Fruit fly (Drosophila melanogaster) whole organism, wandering third instar larva: ENCODE data around the gene CG1835.

Experiments used
- CG9705 ChIP-seq: fragments of 200-800 bp; sonication (Bioruptor generic); optimal IDR thresholded peaks from 2 replicates; lab custom pipeline; 2018; ENCODE audit warnings: missing biosample characterization, mild to moderate bottlenecking, missing genetic modification characterization
- CrebA ChIP-seq: fragments of 200-800 bp; sonication (Bioruptor generic); optimal IDR thresholded peaks from 2 replicates; lab custom pipeline; 2016; ENCODE audit warnings: missing biosample characterization, mild to moderate bottlenecking, missing genetic modification characterization, borderline replicate concordance
- Dif ChIP-seq: fragments of 200-275, 200-300 bp; sonication (Bioruptor generic); optimal IDR thresholded peaks from 2 replicates; lab custom pipeline; 2018; ENCODE audit warnings: missing biosample characterization, missing genetic modification characterization; ENCODE audit not compliant: partially characterized antibody
- GATAd ChIP-seq: sonication (Bioruptor generic); optimal IDR thresholded peaks from 2 replicates; lab custom pipeline; 2016; ENCODE audit warnings: missing biosample characterization, missing genetic modification characterization
- HLH106 ChIP-seq: fragments of 200-800 bp; optimal IDR thresholded peaks from 3 replicates; lab custom pipeline; 2019; ENCODE audit warnings: missing biosample characterization, mild to moderate bottlenecking, missing genetic modification characterization, moderate library complexity
- Hnf4 ChIP-seq: fragments of 200-800 bp; sonication (Bioruptor generic); optimal IDR thresholded peaks from 2 replicates; lab custom pipeline; 2016; ENCODE audit warnings: missing biosample characterization, mild to moderate bottlenecking, missing genetic modification characterization
- Hr78 ChIP-seq: fragments of >200 bp; optimal IDR thresholded peaks from 2 replicates; lab custom pipeline; 2017; ENCODE audit warnings: missing biosample characterization, missing genetic modification characterization
- Mio ChIP-seq: sonication (Bioruptor generic); optimal IDR thresholded peaks from 2 replicates; lab custom pipeline; 2016; ENCODE audit warnings: missing biosample characterization, missing genetic modification characterization
- Myc ChIP-seq: fragments of >200 bp; optimal IDR thresholded peaks from 2 replicates; lab custom pipeline; 2017
- N ChIP-seq: fragments of >200 bp; optimal IDR thresholded peaks from 2 replicates; lab custom pipeline; 2018; ENCODE audit warnings: missing biosample characterization, missing external identifiers, missing genetic modification characterization
- OdsH ChIP-seq: fragments of 200-800 bp; sonication (Bioruptor generic); optimal IDR thresholded peaks from 2 replicates; lab custom pipeline; 2016; ENCODE audit warnings: missing biosample characterization, mild to moderate bottlenecking, missing genetic modification characterization
- Rel ChIP-seq, 2 experiments: fragments of 200-800 bp; sonication (Bioruptor generic) in 1 of 2; optimal IDR thresholded peaks; 2 replicates in 1 of 2; 3 replicates in 1 of 2; lab custom pipeline; 2016 to 2019; ENCODE audit warnings: mild to moderate bottlenecking in 2 of 2, missing biosample characterization in 2 of 2, missing genetic modification characterization in 2 of 2, moderate library complexity in 1 of 2
- Sp1 ChIP-seq: fragments of 200-800 bp; sonication (Bioruptor generic); optimal IDR thresholded peaks from 3 replicates; lab custom pipeline; 2019; ENCODE audit warnings: missing biosample characterization, mild to moderate bottlenecking, missing genetic modification characterization, moderate library complexity
- br ChIP-seq: fragments of 200-800 bp; sonication (Bioruptor generic); optimal IDR thresholded peaks from 2 replicates; lab custom pipeline; 2016; ENCODE audit warnings: missing biosample characterization, missing genetic modification characterization
- dl ChIP-seq, 2 experiments: fragments of 175-275, 200-275 bp in 1 of 2; fragments of 200-275 bp in 1 of 2; sonication (Bioruptor generic); optimal IDR thresholded peaks; lab custom pipeline; 2018; ENCODE audit warnings: mild to moderate bottlenecking in 2 of 2, missing biosample characterization in 2 of 2, missing genetic modification characterization in 2 of 2, moderate library complexity in 2 of 2; ENCODE audit not compliant: partially characterized antibody in 2 of 2, insufficient read depth in 1 of 2
- dmrt93B ChIP-seq: fragments of 200-800 bp; sonication (Bioruptor generic); optimal IDR thresholded peaks from 2 replicates; lab custom pipeline; 2018; ENCODE audit warnings: missing biosample characterization, mild to moderate bottlenecking, missing genetic modification characterization
- dsf ChIP-seq: sonication (Bioruptor generic); optimal IDR thresholded peaks from 2 replicates; lab custom pipeline; 2016; ENCODE audit warnings: missing biosample characterization, missing genetic modification characterization, borderline replicate concordance
- ey ChIP-seq: fragments of 200-800 bp; sonication (Bioruptor generic); optimal IDR thresholded peaks from 2 replicates; lab custom pipeline; 2016; ENCODE audit warnings: missing biosample characterization, missing genetic modification characterization
- foxo ChIP-seq, 2 experiments: fragments of 200-800 bp; sonication (Bioruptor generic); optimal IDR thresholded peaks; 2 replicates in 1 of 2; 3 replicates in 1 of 2; lab custom pipeline; 2016 to 2017; ENCODE audit warnings: missing biosample characterization in 2 of 2, missing genetic modification characterization in 2 of 2
- fru ChIP-seq: fragments of 200-800 bp; sonication (Bioruptor generic); optimal IDR thresholded peaks from 3 replicates; lab custom pipeline; 2016; ENCODE audit warnings: missing biosample characterization, mild to moderate bottlenecking, missing genetic modification characterization
- h ChIP-seq: fragments of 200-800 bp; sonication (Bioruptor generic); optimal IDR thresholded peaks from 3 replicates; lab custom pipeline; 2016; ENCODE audit warnings: missing biosample characterization, mild to moderate bottlenecking, missing genetic modification characterization
- jim ChIP-seq: fragments of 175-275, 200-325 bp; sonication (Bioruptor generic); optimal IDR thresholded peaks from 2 replicates; lab custom pipeline; 2016; ENCODE audit warnings: missing biosample characterization, mild to moderate bottlenecking, missing genetic modification characterization
- lola ChIP-seq: fragments of >200 bp; optimal IDR thresholded peaks from 2 replicates; lab custom pipeline; 2017; ENCODE audit warnings: missing biosample characterization, missing genetic modification characterization
- pan ChIP-seq: fragments of >200 bp; optimal IDR thresholded peaks from 2 replicates; lab custom pipeline; 2017
- psq ChIP-seq: fragments of 200-800 bp; sonication (Bioruptor generic); optimal IDR thresholded peaks from 3 replicates; lab custom pipeline; 2017; ENCODE audit warnings: missing biosample characterization, mild to moderate bottlenecking, missing genetic modification characterization, moderate library complexity
- rgr ChIP-seq: fragments of 200-800 bp; sonication (Bioruptor generic); optimal IDR thresholded peaks from 3 replicates; lab custom pipeline; 2016; ENCODE audit warnings: missing biosample characterization, mild to moderate bottlenecking, missing genetic modification characterization
- sage ChIP-seq: fragments of 200-800 bp; sonication (Bioruptor generic); optimal IDR thresholded peaks from 2 replicates; lab custom pipeline; 2016; ENCODE audit warnings: missing biosample characterization, mild to moderate bottlenecking, missing genetic modification characterization
- sv ChIP-seq: fragments of 200-800 bp; sonication (Bioruptor generic); optimal IDR thresholded peaks from 3 replicates; lab custom pipeline; 2016; ENCODE audit warnings: missing biosample characterization, missing genetic modification characterization
- tai ChIP-seq: sonication (Bioruptor generic); optimal IDR thresholded peaks from 2 replicates; lab custom pipeline; 2016; ENCODE audit warnings: missing biosample characterization, missing genetic modification characterization
- woc ChIP-seq: sonication (Bioruptor generic); optimal IDR thresholded peaks from 2 replicates; lab custom pipeline; 2016; ENCODE audit warnings: missing biosample characterization, mild to moderate bottlenecking, missing genetic modification characterization

The CG1835 gene

dm6 chrX:20631160-20631559, 30.6 kb upstream of the CG1835 start:
- TF ChIP-seq Mio (GFP tag; lab: Kevin White, UChicago) (no peak), CrebA (GFP tag; lab: Kevin White, UChicago) (no peak), CG9705 (GFP tag; lab: Kevin White, UChicago) (no peak), lola (GFP tag; lab: Kevin White, UChicago) (no peak), Myc (lab: Kevin White, UChicago) (no peak), jim (GFP tag; lab: Kevin White, UChicago) (no peak), OdsH (GFP tag; lab: Kevin White, UChicago) (no peak), sv (GFP tag; lab: Kevin White, UChicago) (no peak), Hnf4 (GFP tag; lab: Kevin White, UChicago) (no peak), Rel (GFP tag; optimal IDR thresholded peaks at IDR 0.05; lab: Kevin White, UChicago) (no peak), Rel (tag; optimal IDR thresholded peaks at IDR 0.05; lab: Kevin White, UChicago) (no peak), br (no peak), h (no peak), dmrt93B (GFP tag; lab: Kevin White, UChicago) (no peak), dsf (GFP tag; lab: Kevin White, UChicago) (no peak), tai (GFP tag; lab: Kevin White, UChicago) (no peak), GATAd (GFP tag; lab: Kevin White, UChicago) (no peak), sage (GFP tag; lab: Kevin White, UChicago) (no peak)

- no peak for TF ChIP-seq foxo (GFP tag; optimal IDR thresholded peaks at IDR 0.05; lab: Kevin White, UChicago)
- TF ChIP-seq Myc (lab: Kevin White, UChicago), result peak; percentile 41
- no peak for TF ChIP-seq tai (GFP tag; lab: Kevin White, UChicago)
- TF ChIP-seq N (GFP tag; lab: Kevin White, UChicago), result no peak
- TF ChIP-seq woc (GFP tag; lab: Kevin White, UChicago), result no peak
Observed at dm6 chrX:20632115-20632514, 29.6 kb upstream of the CG1835 start.

dm6 chrX:20636724-20637123, 25.0 kb upstream of the CG1835 start:
- TF ChIP-seq Sp1 (GFP tag; lab: Kevin White, UChicago) (no peak), woc (GFP tag; lab: Kevin White, UChicago) (no peak), pan (lab: Kevin White, UChicago) (no peak), Hnf4 (GFP tag; lab: Kevin White, UChicago) (no peak), psq (GFP tag; lab: Kevin White, UChicago) (no peak), N (GFP tag; lab: Kevin White, UChicago) (no peak), CG9705 (GFP tag; lab: Kevin White, UChicago) (no peak), GATAd (GFP tag; lab: Kevin White, UChicago) (no peak), Hr78 (GFP tag; lab: Kevin White, UChicago) (no peak), ey (no peak), Dif (GFP tag; lab: Kevin White, UChicago) (no peak)

- no peak for TF ChIP-seq woc (GFP tag; lab: Kevin White, UChicago)
- TF ChIP-seq Mio (GFP tag; lab: Kevin White, UChicago), result no peak
- no peak for TF ChIP-seq tai (GFP tag; lab: Kevin White, UChicago)
- no peak for TF ChIP-seq HLH106 (tag; lab: Kevin White, UChicago)
- TF ChIP-seq GATAd (GFP tag; lab: Kevin White, UChicago), result no peak
- no peak for TF ChIP-seq fru (GFP tag; lab: Kevin White, UChicago)
- no peak for TF ChIP-seq CG9705 (GFP tag; lab: Kevin White, UChicago)
- TF ChIP-seq rgr, result no peak
- TF ChIP-seq Hr78 (GFP tag; lab: Kevin White, UChicago), result no peak
- TF ChIP-seq psq (GFP tag; lab: Kevin White, UChicago), result no peak
- no peak for TF ChIP-seq Myc (lab: Kevin White, UChicago)
- TF ChIP-seq N (GFP tag; lab: Kevin White, UChicago), result no peak
- no peak for TF ChIP-seq pan (lab: Kevin White, UChicago)
- no peak for TF ChIP-seq lola (GFP tag; lab: Kevin White, UChicago)
- TF ChIP-seq dl (GFP tag; optimal IDR thresholded peaks at IDR 0.05; lab: Kevin White, UChicago; ENCODE audit: insufficient read depth in 1 of 2, partially characterized antibody in 2 of 2), result no peak
- TF ChIP-seq CrebA (GFP tag; lab: Kevin White, UChicago), result no peak
Observed at dm6 chrX:20638054-20638453, 23.7 kb upstream of the CG1835 start.
